Fruit fly (Drosophila melanogaster): Measurements from ENCODE around the gene CG46448.

Gene CG46448

dm6 chr2L:2397080-2397479 is 5.6 kb downstream of the CG46448 start (continued):
- TF ChIP-seq CG12071 (GFP tag; optimal IDR thresholded peaks at IDR 0.05), result no peak
- TF ChIP-seq CG11398 (GFP tag; optimal IDR thresholded peaks at IDR 0.05), result no peak
- TF ChIP-seq prd (optimal IDR thresholded peaks at IDR 0.05), result no peak
- TF ChIP-seq prd (GFP tag; IDR thresholded peaks at IDR 0.05), result no peak
- TF ChIP-seq zen (tag; optimal IDR thresholded peaks at IDR 0.05), result no peak
- TF ChIP-seq Hr51 (GFP tag; optimal IDR thresholded peaks at IDR 0.05), result no peak
- peak in 1 of 2 experiments; percentile 33 for TF ChIP-seq bsh (GFP tag; optimal IDR thresholded peaks at IDR 0.05)
- peak; percentile 21; the same call in 1 of the 2 replicates for TF ChIP-seq onecut (GFP tag; IDR thresholded peaks at IDR 0.05)
- TF ChIP-seq ham (GFP tag; IDR thresholded peaks at IDR 0.05), result no peak
- TF ChIP-seq Bteb2 (GFP tag; optimal IDR thresholded peaks at IDR 0.05), result no peak
- TF ChIP-seq crol (GFP tag; IDR thresholded peaks at IDR 0.05), result no peak
- TF ChIP-seq CG30020 (tag; optimal IDR thresholded peaks at IDR 0.05), result no peak
- no peak for TF ChIP-seq CG12219 (GFP tag; optimal IDR thresholded peaks at IDR 0.05)
- no peak for TF ChIP-seq zfh2 (GFP tag; optimal IDR thresholded peaks at IDR 0.05)
- TF ChIP-seq mam (GFP tag; optimal IDR thresholded peaks at IDR 0.05), result no peak
- TF ChIP-seq Ets65A (GFP tag), result peak; percentile 66
- no peak for TF ChIP-seq Fer1 (GFP tag; optimal IDR thresholded peaks at IDR 0.05)
- TF ChIP-seq CG4730 (GFP tag; IDR thresholded peaks at IDR 0.05), result no peak
- TF ChIP-seq CG18619 (GFP tag; optimal IDR thresholded peaks at IDR 0.05), result no peak
- peak; percentile 9 for TF ChIP-seq Xbp1 (GFP tag; optimal IDR thresholded peaks at IDR 0.05)
- peak; percentile 49 for TF ChIP-seq Hey (tag; optimal IDR thresholded peaks at IDR 0.05)
- no peak for TF ChIP-seq CG16815 (GFP tag; optimal IDR thresholded peaks at IDR 0.05)
- TF ChIP-seq corto (GFP tag; optimal IDR thresholded peaks at IDR 0.05), result no peak
- TF ChIP-seq CG11456 (GFP tag; IDR thresholded peaks at IDR 0.05), result no peak
- TF ChIP-seq CHES-1-like (GFP tag; optimal IDR thresholded peaks at IDR 0.05), result no peak
- peak; percentile 55; the same call in 1 of the 3 replicates for TF ChIP-seq ken (GFP tag; IDR thresholded peaks at IDR 0.05)
- no peak for TF ChIP-seq Taf1 (GFP tag; IDR thresholded peaks at IDR 0.05)
- TF ChIP-seq H15 (GFP tag; IDR thresholded peaks at IDR 0.05), result no peak
- TF ChIP-seq CG11504 (tag; optimal IDR thresholded peaks at IDR 0.05), result peak; percentile 36
- TF ChIP-seq dan (GFP tag; IDR thresholded peaks at IDR 0.05), result no peak
- TF ChIP-seq Sry-β (GFP tag; optimal IDR thresholded peaks at IDR 0.05), result no peak
- no peak for TF ChIP-seq Rfx (GFP tag; IDR thresholded peaks at IDR 0.05)
- no peak for TF ChIP-seq tll (GFP tag; optimal IDR thresholded peaks at IDR 0.05)
- TF ChIP-seq CG2116 (GFP tag; optimal IDR thresholded peaks at IDR 0.05), result no peak
- TF ChIP-seq sens (GFP tag), result peak; percentile 53
- TF ChIP-seq Hr3 (GFP tag; optimal IDR thresholded peaks at IDR 0.05), result no peak
- TF ChIP-seq sima (GFP tag; optimal IDR thresholded peaks at IDR 0.05), result no peak
- no peak for TF ChIP-seq amos (GFP tag; IDR thresholded peaks at IDR 0.05; ENCODE audit: partially characterized antibody)
- TF ChIP-seq HLHmδ (GFP tag; optimal IDR thresholded peaks at IDR 0.05), result no peak
- TF ChIP-seq z (GFP tag; IDR thresholded peaks at IDR 0.05), result no peak
- TF ChIP-seq gcm2 (GFP tag; optimal IDR thresholded peaks at IDR 0.05), result no peak
- no peak for TF ChIP-seq Atf6 (GFP tag; IDR thresholded peaks at IDR 0.05)
- TF ChIP-seq Bgb (GFP tag; IDR thresholded peaks at IDR 0.05; ENCODE audit: partially characterized antibody), result no peak
- TF ChIP-seq Hsf (GFP tag; optimal IDR thresholded peaks at IDR 0.05), result no peak
- TF ChIP-seq croc (GFP tag; conservative IDR thresholded peaks at IDR 0.05), result no peak; the same call in 2 of the 3 replicates
- no peak for TF ChIP-seq CG8944 (GFP tag; optimal IDR thresholded peaks at IDR 0.05)
- TF ChIP-seq twi (tag; optimal IDR thresholded peaks at IDR 0.05), result no peak
- no peak for TF ChIP-seq Nf-YB (GFP tag; optimal IDR thresholded peaks at IDR 0.05)
- no peak for TF ChIP-seq CG10274 (GFP tag; optimal IDR thresholded peaks at IDR 0.05)
- TF ChIP-seq Med (GFP tag), result peak; percentile 40
- no peak for TF ChIP-seq nau (GFP tag; optimal IDR thresholded peaks at IDR 0.05)
- TF ChIP-seq CG7786 (GFP tag; optimal IDR thresholded peaks at IDR 0.05), result no peak

Data from whole organism, embryonic.